Worm (Caenorhabditis elegans) whole organism, L4 larva: Measurements from ENCODE around the gene ttr-38.

Source experiments
- D1046.2 ChIP-seq: fragments of 200-800 bp; sonication (Bioruptor generic); IDR thresholded peaks from 2 replicates; pipeline ENCODE4 v1.3.6; 2022; ENCODE audit warnings: missing genetic modification characterization, missing compliant biosample characterization
- F26F4.8 ChIP-seq: fragments of 200-800 bp; sonication (Bioruptor generic); conservative IDR thresholded peaks from 2 replicates; pipeline ENCODE4 v1.3.6; 2022; ENCODE audit warnings: missing genetic modification characterization, missing compliant biosample characterization
- F44E2.7 ChIP-seq: fragments of 200-800 bp; sonication (Bioruptor generic); IDR thresholded peaks from 2 replicates; pipeline ENCODE4 v2.1.2; 2022; ENCODE audit warnings: missing genetic modification characterization, missing compliant biosample characterization
- F49E8.2 ChIP-seq: sonication (generic microtip); optimal IDR thresholded peaks from 2 replicates; lab custom pipeline; 2016; ENCODE audit warnings: missing compliant biosample characterization, mild to moderate bottlenecking, missing genetic modification characterization, borderline replicate concordance
- T26A8.4 ChIP-seq: fragments of 200-800 bp; sonication (Bioruptor generic); IDR thresholded peaks from 2 replicates; pipeline ENCODE4 v1.3.6; 2022; ENCODE audit warnings: missing genetic modification characterization, missing compliant biosample characterization
- aha-1 ChIP-seq: fragments of 150-350 bp; peaks from one replicate; lab custom pipeline; 2014; ENCODE audit warnings: missing biosample characterization, missing genetic modification characterization
- ama-1 ChIP-seq: fragments of 150-350 bp; optimal IDR thresholded peaks from 2 replicates; lab custom pipeline; 2014; ENCODE audit warnings: inconsistent platforms, mixed read lengths
- attf-4 ChIP-seq: sonication (generic microtip); optimal IDR thresholded peaks from 3 replicates; lab custom pipeline; 2017; ENCODE audit warnings: missing biosample characterization, missing genetic modification characterization
- ceh-20 ChIP-seq: fragments of 200-800 bp; sonication (Bioruptor generic); IDR thresholded peaks from 2 replicates; pipeline ENCODE4 v1.3.6; 2022; ENCODE audit warnings: missing genetic modification reagents, missing genetic modification characterization, missing compliant biosample characterization
- ceh-44 ChIP-seq: fragments of 200-800 bp; sonication (Bioruptor generic); IDR thresholded peaks from 2 replicates; pipeline ENCODE4 v1.3.6; 2022; ENCODE audit warnings: missing genetic modification reagents, missing genetic modification characterization, missing compliant biosample characterization
- ceh-62 ChIP-seq: sonication (generic microtip); optimal IDR thresholded peaks from 2 replicates; lab custom pipeline; 2017; ENCODE audit warnings: missing biosample characterization, missing genetic modification characterization
- ceh-82 ChIP-seq: sonication (generic microtip); optimal IDR thresholded peaks from 2 replicates; lab custom pipeline; 2017; ENCODE audit warnings: missing biosample characterization, missing genetic modification characterization
- cey-2 ChIP-seq: sonication (generic microtip); optimal IDR thresholded peaks from 3 replicates; lab custom pipeline; 2017; ENCODE audit warnings: missing genetic modification characterization, mild to moderate bottlenecking, missing compliant biosample characterization, antibody characterized with exemption, borderline replicate concordance; ENCODE audit not compliant: insufficient read depth
- daf-12 ChIP-seq: fragments of 150-350 bp; optimal IDR thresholded peaks from 2 replicates; lab custom pipeline; 2014; ENCODE audit warnings: missing biosample characterization, missing genetic modification reagents, missing genetic modification characterization
- daf-16 ChIP-seq, 3 experiments: sonication (generic microtip); optimal IDR thresholded peaks; 2 replicates each; lab custom pipeline; 2016 to 2017; ENCODE audit warnings: missing genetic modification characterization in 3 of 3, missing genetic modification reagents in 3 of 3, mild to moderate bottlenecking in 2 of 3, missing compliant biosample characterization in 2 of 3, missing biosample characterization in 1 of 3, moderate library complexity in 1 of 3
- dpl-1 ChIP-seq: fragments of 150-350 bp; optimal IDR thresholded peaks from 2 replicates; lab custom pipeline; 2014; ENCODE audit warnings: missing biosample characterization, missing genetic modification reagents, missing genetic modification characterization
- duxl-1 ChIP-seq: sonication (generic microtip); optimal IDR thresholded peaks from 2 replicates; lab custom pipeline; 2016; ENCODE audit warnings: mild to moderate bottlenecking, missing genetic modification characterization, moderate library complexity, missing compliant biosample characterization; ENCODE audit not compliant: poor library complexity
- dve-1 ChIP-seq: sonication (generic microtip); optimal IDR thresholded peaks from 2 replicates; lab custom pipeline; 2017; ENCODE audit warnings: antibody characterized with exemption, mild to moderate bottlenecking, missing genetic modification characterization, missing compliant biosample characterization; ENCODE audit not compliant: insufficient read depth
- hlh-11 ChIP-seq: fragments of 200-800 bp; sonication (Bioruptor generic); optimal IDR thresholded peaks from 2 replicates; lab custom pipeline; 2018; ENCODE audit warnings: mild to moderate bottlenecking, missing genetic modification characterization, missing compliant biosample characterization
- hmg-1.1 ChIP-seq: fragments of 200-800 bp; sonication (Bioruptor generic); IDR thresholded peaks from 2 replicates; pipeline ENCODE4 v1.3.6; 2022; ENCODE audit warnings: missing genetic modification reagents, missing genetic modification characterization, missing compliant biosample characterization
- jun-1 ChIP-seq: fragments of 150-350 bp; optimal IDR thresholded peaks from 2 replicates; lab custom pipeline; 2014; ENCODE audit warnings: missing biosample characterization, missing genetic modification reagents, missing genetic modification characterization
- lin-1 ChIP-seq: fragments of 200-800 bp; sonication (Bioruptor generic); IDR thresholded peaks from 2 replicates; pipeline ENCODE4 v1.3.6; 2022; ENCODE audit warnings: missing genetic modification reagents, missing genetic modification characterization, missing compliant biosample characterization
- lin-13 ChIP-seq: fragments of 150-350 bp; optimal IDR thresholded peaks from 2 replicates; lab custom pipeline; 2014; ENCODE audit warnings: missing biosample characterization, missing genetic modification reagents, missing genetic modification characterization
- lin-39 ChIP-seq: fragments of 150-350 bp; optimal IDR thresholded peaks from 2 replicates; lab custom pipeline; 2014; ENCODE audit warnings: missing biosample characterization, missing genetic modification reagents, missing genetic modification characterization
- lir-3 ChIP-seq: sonication (generic microtip); optimal IDR thresholded peaks from 2 replicates; lab custom pipeline; 2016; ENCODE audit warnings: mild to moderate bottlenecking, missing genetic modification characterization, missing compliant biosample characterization
- mdl-1 ChIP-seq, 2 experiments: fragments of 150-350 bp in 1 of 2; sonication (generic microtip) in 1 of 2; optimal IDR thresholded peaks; 2 replicates each; lab custom pipeline; 2014 to 2017; ENCODE audit warnings: missing biosample characterization in 2 of 2, missing genetic modification characterization in 2 of 2
- mdt-29 ChIP-seq: fragments of 200-800 bp; sonication (Bioruptor generic); IDR thresholded peaks from 2 replicates; pipeline ENCODE4 v1.3.6; 2022; ENCODE audit warnings: missing genetic modification reagents, missing genetic modification characterization, missing compliant biosample characterization
- mes-2 ChIP-seq: sonication (generic microtip); optimal IDR thresholded peaks from 2 replicates; lab custom pipeline; 2016; ENCODE audit warnings: missing genotype, mild to moderate bottlenecking, missing genetic modification characterization, missing compliant biosample characterization; ENCODE audit not compliant: poor library complexity, severe bottlenecking
- mxl-2 ChIP-seq: fragments of 200-800 bp; sonication (Bioruptor generic); conservative IDR thresholded peaks from 2 replicates; pipeline ENCODE4 v1.3.6; 2022; ENCODE audit warnings: missing genetic modification reagents, missing genetic modification characterization, missing compliant biosample characterization
- mxl-3 ChIP-seq: fragments of 200-800 bp; sonication (Bioruptor generic); optimal IDR thresholded peaks from 2 replicates; lab custom pipeline; 2018; ENCODE audit warnings: mild to moderate bottlenecking, missing genetic modification characterization, missing compliant biosample characterization
- nhr-10 ChIP-seq: fragments of 150-350 bp; optimal IDR thresholded peaks from 2 replicates; lab custom pipeline; 2014; ENCODE audit warnings: missing biosample characterization, missing genetic modification characterization
- nhr-11 ChIP-seq: fragments of 150-350 bp; optimal IDR thresholded peaks from 2 replicates; lab custom pipeline; 2014; ENCODE audit warnings: missing biosample characterization, missing genetic modification characterization
- nhr-28 ChIP-seq: fragments of 150-350 bp; optimal IDR thresholded peaks from 2 replicates; lab custom pipeline; 2014; ENCODE audit warnings: missing biosample characterization, missing genetic modification characterization
- nhr-6 ChIP-seq: fragments of 150-350 bp; optimal IDR thresholded peaks from 2 replicates; lab custom pipeline; 2014; ENCODE audit warnings: missing biosample characterization, missing genetic modification characterization
- nhr-77 ChIP-seq: fragments of 150-350 bp; optimal IDR thresholded peaks from 2 replicates; lab custom pipeline; 2014; ENCODE audit warnings: missing biosample characterization, missing genetic modification characterization
- php-3 ChIP-seq: fragments of 200-800 bp; sonication (Bioruptor generic); IDR thresholded peaks from 2 replicates; pipeline ENCODE4 v1.3.6; 2022; ENCODE audit warnings: missing genetic modification reagents, missing genetic modification characterization, missing compliant biosample characterization
- pqm-1 ChIP-seq: sonication (generic microtip); optimal IDR thresholded peaks from 2 replicates; lab custom pipeline; 2017; ENCODE audit warnings: missing biosample characterization, missing genetic modification characterization
- rbr-2 ChIP-seq: sonication (generic microtip); optimal IDR thresholded peaks from 2 replicates; lab custom pipeline; 2016; ENCODE audit warnings: missing genotype, missing genetic modification characterization, missing compliant biosample characterization
- saeg-2 ChIP-seq: fragments of 200-800 bp; sonication (Bioruptor generic); IDR thresholded peaks from 2 replicates; pipeline ENCODE4 v1.3.6; 2022; ENCODE audit warnings: missing genetic modification reagents, missing genetic modification characterization, missing compliant biosample characterization
- skn-1 ChIP-seq: fragments of 150-350 bp; optimal IDR thresholded peaks from 2 replicates; lab custom pipeline; 2014; ENCODE audit warnings: missing biosample characterization, missing genetic modification characterization
- snpc-1.2 ChIP-seq: fragments of 200-800 bp; sonication (Bioruptor generic); IDR thresholded peaks from 2 replicates; pipeline ENCODE4 v1.3.6; 2022; ENCODE audit warnings: missing genetic modification reagents, missing genetic modification characterization, missing compliant biosample characterization
- spr-1 ChIP-seq: sonication (generic microtip); optimal IDR thresholded peaks from 2 replicates; lab custom pipeline; 2016; ENCODE audit warnings: mild to moderate bottlenecking, missing genetic modification characterization, missing compliant biosample characterization
- spr-3 ChIP-seq: fragments of 200-800 bp; sonication (Bioruptor generic); optimal IDR thresholded peaks from 2 replicates; lab custom pipeline; 2018; ENCODE audit warnings: mild to moderate bottlenecking, missing genetic modification characterization, missing compliant biosample characterization
- tag-97 ChIP-seq: fragments of 200-800 bp; sonication (Bioruptor generic); IDR thresholded peaks from 2 replicates; pipeline ENCODE4 v1.3.6; 2022; ENCODE audit warnings: missing genetic modification characterization, missing compliant biosample characterization
- tra-1 ChIP-seq: fragments of 200-800 bp; sonication (Bioruptor generic); IDR thresholded peaks from 2 replicates; pipeline ENCODE4 v1.3.6; 2022; ENCODE audit warnings: missing genetic modification reagents, missing genetic modification characterization, missing compliant biosample characterization
- zfp-3 ChIP-seq: fragments of 200-800 bp; sonication (Bioruptor generic); conservative IDR thresholded peaks from 2 replicates; pipeline ENCODE4 v1.3.6; 2022; ENCODE audit warnings: missing genetic modification reagents, missing genetic modification characterization, missing compliant biosample characterization
- zip-11 ChIP-seq: fragments of 200-800 bp; sonication (Bioruptor generic); IDR thresholded peaks from 2 replicates; pipeline ENCODE4 v1.3.6; 2022; ENCODE audit warnings: missing genetic modification characterization, missing compliant biosample characterization
- ztf-11 ChIP-seq: fragments of 150-350 bp; optimal IDR thresholded peaks from 2 replicates; lab custom pipeline; 2014; ENCODE audit warnings: missing biosample characterization, missing genetic modification characterization

Gene ttr-38

DNA sequence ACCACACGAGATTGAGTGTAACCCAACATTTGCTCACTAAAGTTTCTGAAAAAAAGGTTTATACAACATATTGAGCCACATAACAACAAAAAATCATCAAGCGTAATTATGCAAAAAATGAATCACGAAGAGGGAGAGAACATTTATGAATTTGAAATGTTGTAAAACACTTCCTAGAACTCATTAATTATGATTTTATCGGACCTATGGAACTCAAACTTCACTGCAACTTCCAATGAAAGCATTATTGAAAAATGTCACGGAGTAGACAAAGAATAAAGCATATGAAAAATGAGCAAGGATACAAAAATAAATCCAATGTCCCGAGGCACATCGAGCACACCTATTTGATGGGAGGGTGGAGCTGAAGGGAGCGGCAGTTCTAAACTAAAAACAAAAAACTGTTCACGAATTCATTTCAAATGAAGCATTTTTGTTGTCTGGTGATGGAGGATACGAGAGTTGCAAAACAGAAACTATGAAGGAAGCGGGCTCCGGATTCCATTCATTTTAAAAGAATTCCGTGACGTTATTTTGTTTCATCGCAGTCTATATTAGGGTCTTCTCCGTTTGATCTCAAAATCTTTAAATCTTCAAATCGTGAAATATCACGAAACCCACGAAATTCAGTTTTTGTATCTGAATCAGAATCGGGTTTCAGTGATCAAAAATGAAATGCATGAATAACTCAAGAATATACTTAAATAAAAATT lies 35.7 kb upstream of the ttr-38 start, which contains the start of gene flp-20:
TSS of gene flp-20 (minus strand) at position 51 of the 713 bp plus-strand sequence.
- TF ChIP-seq jun-1 (tag; lab: Kevin White, UChicago) (no peak), aha-1 (tag; lab: Kevin White, UChicago) (peak; percentile 72), lin-39 (no peak)

DNA sequence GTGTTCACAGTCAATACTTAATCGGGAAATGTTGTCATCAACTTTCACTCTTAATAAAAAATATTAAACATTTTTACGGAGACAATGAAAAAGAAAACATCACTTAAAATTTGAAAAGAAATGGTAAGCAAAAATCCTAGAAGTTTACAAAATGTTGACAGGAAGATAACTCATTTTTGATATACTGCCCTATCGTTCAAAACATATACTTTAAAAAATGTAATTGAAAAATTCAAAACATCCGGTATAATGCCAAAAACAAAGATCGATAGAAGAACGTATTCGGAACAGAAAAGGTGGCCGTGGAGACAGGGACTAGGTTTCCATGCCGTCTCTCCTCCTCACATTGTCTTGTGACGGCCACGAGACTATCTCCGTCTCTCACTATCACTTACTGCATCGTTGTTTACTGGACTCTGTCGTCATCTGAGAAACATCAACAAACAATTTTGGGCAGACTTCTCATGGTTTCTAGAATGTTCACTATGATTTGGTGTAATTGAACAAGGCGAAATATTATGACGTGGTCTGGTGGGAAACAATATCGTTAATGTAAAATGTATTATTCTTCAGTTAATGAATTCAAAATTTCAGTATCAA lies 33.2 kb upstream of the ttr-38 start, which contains the start of gene oga-1:
TSS of gene oga-1 (minus strand) at position 51 of the 600 bp plus-strand sequence.
- TF ChIP-seq snpc-1.2 (GFP tag; lab: Robert Waterston, UW) (no peak), nhr-77 (no peak), ztf-11 (tag; lab: Kevin White, UChicago) (no peak), skn-1 (tag; lab: Kevin White, UChicago) (no peak), mdt-29 (GFP tag; lab: Robert Waterston, UW) (peak; percentile 95), cey-2 (tag; lab: Kevin White, UChicago) (no peak), attf-4 (tag; lab: Kevin White, UChicago) (no peak), rbr-2 (tag; lab: Kevin White, UChicago) (peak; percentile 55), dpl-1 (GFP tag; lab: Kevin White, UChicago) (no peak), zfp-3 (no peak), D1046.2 (GFP tag; lab: Robert Waterston, UW) (no peak), lin-1 (GFP tag; lab: Robert Waterston, UW) (no peak), lir-3 (tag; lab: Kevin White, UChicago) (no peak), nhr-28 (tag; lab: Kevin White, UChicago) (no peak), ceh-20 (no peak), lin-13 (GFP tag; lab: Kevin White, UChicago) (peak; percentile 52), T26A8.4 (GFP tag; lab: Robert Waterston, UW) (no peak), nhr-6 (tag; lab: Kevin White, UChicago) (peak; percentile 87), mes-2 (tag; lab: Kevin White, UChicago) (no peak), saeg-2 (GFP tag; lab: Robert Waterston, UW) (no peak), ceh-82 (tag; lab: Kevin White, UChicago) (no peak), ceh-44 (no peak), tra-1 (GFP tag; lab: Robert Waterston, UW) (0 out of 2 replicates have a peak, but pooled peaks have one; percentile 34), daf-12 (no peak), duxl-1 (tag; lab: Kevin White, UChicago) (no peak), daf-16 (GFP tag; optimal IDR thresholded peaks at IDR 0.05; lab: Kevin White, UChicago) (no peak), daf-16 (tag; optimal IDR thresholded peaks at IDR 0.05; lab: Kevin White, UChicago) (peak; percentile 98), ama-1 (no peak), ceh-62 (tag; lab: Kevin White, UChicago) (no peak), F44E2.7 (no peak), aha-1 (tag; lab: Kevin White, UChicago) (peak; percentile 83), mxl-3 (peak; percentile 77), tag-97 (GFP tag; lab: Robert Waterston, UW) (no peak), spr-1 (tag; lab: Kevin White, UChicago) (no peak), nhr-10 (tag; lab: Kevin White, UChicago) (no peak), hmg-1.1 (GFP tag; lab: Robert Waterston, UW) (peak; percentile 76), php-3 (GFP tag; lab: Robert Waterston, UW) (no peak), F49E8.2 (tag; lab: Kevin White, UChicago) (no peak), F26F4.8 (GFP tag; lab: Robert Waterston, UW) (no peak), spr-3 (GFP tag; lab: Kevin White, UChicago) (no peak), nhr-11 (peak; percentile 91), pqm-1 (no peak), mdl-1 (tag; optimal IDR thresholded peaks at IDR 0.05; lab: Kevin White, UChicago) (peak; percentile 90 to 97), mxl-2 (GFP tag; lab: Robert Waterston, UW) (no peak), dve-1 (tag; lab: Kevin White, UChicago) (peak; percentile 84), zip-11 (GFP tag; lab: Robert Waterston, UW) (no peak), hlh-11 (tag; lab: Kevin White, UChicago) (peak; percentile 95)
